Worm (Caenorhabditis elegans): ENCODE results near the gene tmed-4.
"Not testable (repeated sequence)": the region's sequence is repeated elsewhere in the genome, so short reads cannot be mapped to it uniquely, and the experiment has no call there.

The tmed-4 gene

DNA sequence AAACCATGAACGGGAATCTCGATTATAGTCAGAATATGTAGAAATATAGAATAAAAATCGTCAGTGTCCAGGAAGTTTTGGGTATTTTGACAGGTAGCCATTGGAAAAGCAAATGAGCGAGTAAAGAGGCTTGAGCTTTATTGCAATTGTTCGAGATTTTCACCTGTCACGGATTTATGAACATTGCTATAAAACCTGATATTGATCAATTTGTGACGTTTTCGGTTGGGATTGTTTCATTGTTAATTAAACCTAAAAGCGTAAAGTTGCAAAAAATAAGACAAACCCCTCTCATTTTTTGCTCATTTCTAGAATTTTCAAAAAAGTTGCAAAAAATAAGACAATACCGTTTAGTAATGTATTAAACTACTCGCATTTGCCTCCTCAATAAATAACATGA is 29.3 kb upstream of the tmed-4 start, which contains the start of gene srh-183:
srh-183 (minus strand) TSS at position 101 of the 400 bp plus-strand sequence.
- TF ChIP-seq T22C8.4 (GFP tag; IDR thresholded peaks at IDR 0.05), result no peak
- no peak for TF ChIP-seq ztf-29 (GFP tag; IDR thresholded peaks at IDR 0.05)
- TF ChIP-seq ref-1 (GFP tag; conservative IDR thresholded peaks at IDR 0.05), result no peak
- no peak for TF ChIP-seq klf-2 (GFP tag; conservative IDR thresholded peaks at IDR 0.05)
- TF ChIP-seq tab-1 (GFP tag; IDR thresholded peaks at IDR 0.05), result no peak
- TF ChIP-seq flt-1 (GFP tag; IDR thresholded peaks at IDR 0.05), result no peak
- no peak for TF ChIP-seq ztf-23 (GFP tag; IDR thresholded peaks at IDR 0.05)
- no peak for TF ChIP-seq cog-1 (tag; optimal IDR thresholded peaks at IDR 0.05)
- no peak for TF ChIP-seq med-1 (GFP tag; optimal IDR thresholded peaks at IDR 0.05; ENCODE audit: insufficient read depth)

- TF ChIP-seq T22C8.4 (GFP tag; IDR thresholded peaks at IDR 0.05) (no peak), ref-1 (GFP tag; conservative IDR thresholded peaks at IDR 0.05) (no peak), ztf-23 (GFP tag; IDR thresholded peaks at IDR 0.05) (no peak), tab-1 (GFP tag; IDR thresholded peaks at IDR 0.05) (no peak), ztf-29 (GFP tag; IDR thresholded peaks at IDR 0.05) (no peak), med-1 (GFP tag; optimal IDR thresholded peaks at IDR 0.05; ENCODE audit: insufficient read depth) (no peak), cog-1 (tag; optimal IDR thresholded peaks at IDR 0.05) (no peak), flt-1 (GFP tag; IDR thresholded peaks at IDR 0.05) (no peak), klf-2 (GFP tag; conservative IDR thresholded peaks at IDR 0.05) (no peak)
Measured at ce11 chrV:19972984-19973383, 24.1 kb upstream of the tmed-4 start, which contains the start of gene srh-173. srh-173 (plus strand) TSS chrV:19973284.

DNA sequence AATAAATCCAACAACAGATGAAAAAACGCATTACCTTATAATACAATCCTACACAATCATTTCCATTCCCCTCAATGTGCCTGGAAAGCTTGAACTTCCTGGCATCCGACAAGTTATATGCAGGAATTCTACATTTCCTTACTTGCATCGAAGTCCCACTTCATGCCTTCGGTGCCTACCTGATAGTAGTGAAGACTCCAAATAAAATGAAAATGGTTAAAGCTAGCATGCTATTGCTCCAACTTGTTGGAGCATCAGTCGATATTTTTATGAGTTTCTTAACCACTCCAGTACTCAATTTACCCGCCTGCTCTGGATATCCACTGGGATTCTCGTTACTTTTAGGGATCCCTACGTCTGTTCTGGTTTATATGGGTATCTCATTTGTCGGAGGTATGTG is 16.7 kb upstream of the tmed-4 start, which contains the start of gene srh-171:
srh-171 (plus strand) TSS at position 75 of the 400 bp plus-strand sequence.
- TF ChIP-seq cog-1 (tag; optimal IDR thresholded peaks at IDR 0.05) (no peak), ztf-23 (GFP tag; IDR thresholded peaks at IDR 0.05) (no peak), med-1 (GFP tag; optimal IDR thresholded peaks at IDR 0.05; ENCODE audit: insufficient read depth) (no peak), tab-1 (GFP tag; IDR thresholded peaks at IDR 0.05) (no peak), flt-1 (GFP tag; IDR thresholded peaks at IDR 0.05) (no peak), ref-1 (GFP tag; conservative IDR thresholded peaks at IDR 0.05) (no peak), ztf-29 (GFP tag; IDR thresholded peaks at IDR 0.05) (no peak), klf-2 (GFP tag; conservative IDR thresholded peaks at IDR 0.05) (no peak), T22C8.4 (GFP tag; IDR thresholded peaks at IDR 0.05) (no peak)

DNA sequence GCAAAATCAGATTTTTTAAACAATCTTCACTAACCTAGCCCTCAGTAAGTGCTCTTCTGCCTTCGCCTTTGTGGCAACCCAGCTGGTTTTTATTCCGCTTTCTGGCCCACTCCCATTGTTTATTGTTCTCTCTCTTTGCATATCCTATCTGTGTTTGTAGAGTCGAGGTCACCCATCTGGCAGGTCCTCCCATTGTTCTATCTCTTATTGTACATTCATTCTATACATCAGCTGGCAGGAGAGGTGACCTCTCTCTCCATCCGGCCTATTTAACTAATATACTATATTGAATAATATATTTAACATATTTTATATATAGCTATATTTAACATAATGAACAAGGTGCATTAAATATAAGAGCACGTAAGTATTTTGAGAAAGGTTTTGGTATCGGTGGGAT is 13.1 kb upstream of the tmed-4 start:
- TF ChIP-seq flt-1 (GFP tag; IDR thresholded peaks at IDR 0.05) (no peak), cog-1 (tag; optimal IDR thresholded peaks at IDR 0.05) (no peak), tab-1 (GFP tag; IDR thresholded peaks at IDR 0.05) (no peak), ztf-23 (GFP tag; IDR thresholded peaks at IDR 0.05) (no peak), med-1 (GFP tag; optimal IDR thresholded peaks at IDR 0.05; ENCODE audit: insufficient read depth) (no peak), T22C8.4 (GFP tag; IDR thresholded peaks at IDR 0.05) (no peak), klf-2 (GFP tag; conservative IDR thresholded peaks at IDR 0.05) (no peak), ztf-29 (GFP tag; IDR thresholded peaks at IDR 0.05) (no peak), ref-1 (GFP tag; conservative IDR thresholded peaks at IDR 0.05) (no peak)

ce11 chrV:19958744-19959143 is 9.9 kb upstream of the tmed-4 start, which contains the start of gene srh-172:
srh-172 (plus strand) TSS chrV:19959044.
- no peak for TF ChIP-seq flt-1 (GFP tag; IDR thresholded peaks at IDR 0.05)
- TF ChIP-seq cog-1 (tag; optimal IDR thresholded peaks at IDR 0.05), result no peak
- TF ChIP-seq ztf-29 (GFP tag; IDR thresholded peaks at IDR 0.05), result no peak
- no peak for TF ChIP-seq klf-2 (GFP tag; conservative IDR thresholded peaks at IDR 0.05)
- TF ChIP-seq tab-1 (GFP tag; IDR thresholded peaks at IDR 0.05), result no peak
- no peak for TF ChIP-seq ztf-23 (GFP tag; IDR thresholded peaks at IDR 0.05)
- TF ChIP-seq ref-1 (GFP tag; conservative IDR thresholded peaks at IDR 0.05), result no peak
- TF ChIP-seq med-1 (GFP tag; optimal IDR thresholded peaks at IDR 0.05; ENCODE audit: insufficient read depth), result no peak
- no peak for TF ChIP-seq T22C8.4 (GFP tag; IDR thresholded peaks at IDR 0.05)

DNA sequence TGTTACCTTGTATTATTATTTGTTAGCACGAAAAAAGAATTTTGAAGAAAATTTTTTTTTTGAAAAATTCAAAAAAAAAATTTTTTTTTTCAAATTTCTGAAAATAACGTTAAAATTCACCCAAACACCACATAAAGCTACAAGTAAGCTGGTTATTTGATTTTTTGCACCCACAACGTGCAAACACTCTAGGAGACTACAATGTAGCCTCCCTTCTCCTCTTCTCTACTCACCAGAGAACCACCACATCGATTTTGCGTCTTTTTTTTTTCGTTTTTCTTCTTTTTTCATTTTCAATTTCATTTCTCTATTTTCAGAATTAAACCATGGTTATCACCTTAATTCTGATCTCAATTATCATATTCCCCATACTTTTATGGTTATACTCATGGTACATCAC is 6.3 kb upstream of the tmed-4 start, which contains the start of gene abhd-3.1:
abhd-3.1 (plus strand) TSS at position 318 of the 400 bp plus-strand sequence.
- TF ChIP-seq med-1 (GFP tag; optimal IDR thresholded peaks at IDR 0.05; ENCODE audit: insufficient read depth) (no peak), ztf-29 (GFP tag; IDR thresholded peaks at IDR 0.05) (no peak), klf-2 (GFP tag; conservative IDR thresholded peaks at IDR 0.05) (no peak), flt-1 (GFP tag; IDR thresholded peaks at IDR 0.05) (no peak), ref-1 (GFP tag; conservative IDR thresholded peaks at IDR 0.05) (no peak), ztf-23 (GFP tag; IDR thresholded peaks at IDR 0.05) (no peak), T22C8.4 (GFP tag; IDR thresholded peaks at IDR 0.05) (no peak), tab-1 (GFP tag; IDR thresholded peaks at IDR 0.05) (no peak), cog-1 (tag; optimal IDR thresholded peaks at IDR 0.05) (no peak)

ce11 chrV:19954491-19954890 is 5.6 kb upstream of the tmed-4 start:
- TF ChIP-seq med-1 (GFP tag; optimal IDR thresholded peaks at IDR 0.05; ENCODE audit: insufficient read depth) (no peak), flt-1 (GFP tag; IDR thresholded peaks at IDR 0.05) (no peak), ztf-23 (GFP tag; IDR thresholded peaks at IDR 0.05) (no peak), tab-1 (GFP tag; IDR thresholded peaks at IDR 0.05) (no peak), cog-1 (tag; optimal IDR thresholded peaks at IDR 0.05) (no peak)

- not testable (repeated sequence) for TF ChIP-seq cog-1 (tag; optimal IDR thresholded peaks at IDR 0.05); tab-1 (GFP tag; IDR thresholded peaks at IDR 0.05); flt-1 (GFP tag; IDR thresholded peaks at IDR 0.05)
Measured at ce11 chrV:19949721-19950120, 828 bp upstream of the tmed-4 start, which contains the start of gene Y60A3A.8. Y60A3A.8 (plus strand) TSS chrV:19949978.

ce11 chrV:19946529-19946928 is 2.4 kb downstream of the tmed-4 start, which contains the start of gene dhs-24:
dhs-24 (minus strand) TSS chrV:19946629.
- TF ChIP-seq ztf-23 (GFP tag; IDR thresholded peaks at IDR 0.05) (no peak), med-1 (GFP tag; optimal IDR thresholded peaks at IDR 0.05; ENCODE audit: insufficient read depth) (no peak), flt-1 (GFP tag; IDR thresholded peaks at IDR 0.05) (no peak), ref-1 (GFP tag; conservative IDR thresholded peaks at IDR 0.05) (no peak), klf-2 (GFP tag; conservative IDR thresholded peaks at IDR 0.05) (no peak), tab-1 (GFP tag; IDR thresholded peaks at IDR 0.05) (no peak), ztf-29 (GFP tag; IDR thresholded peaks at IDR 0.05) (no peak), T22C8.4 (GFP tag; IDR thresholded peaks at IDR 0.05) (no peak), cog-1 (tag; optimal IDR thresholded peaks at IDR 0.05) (no peak)

DNA sequence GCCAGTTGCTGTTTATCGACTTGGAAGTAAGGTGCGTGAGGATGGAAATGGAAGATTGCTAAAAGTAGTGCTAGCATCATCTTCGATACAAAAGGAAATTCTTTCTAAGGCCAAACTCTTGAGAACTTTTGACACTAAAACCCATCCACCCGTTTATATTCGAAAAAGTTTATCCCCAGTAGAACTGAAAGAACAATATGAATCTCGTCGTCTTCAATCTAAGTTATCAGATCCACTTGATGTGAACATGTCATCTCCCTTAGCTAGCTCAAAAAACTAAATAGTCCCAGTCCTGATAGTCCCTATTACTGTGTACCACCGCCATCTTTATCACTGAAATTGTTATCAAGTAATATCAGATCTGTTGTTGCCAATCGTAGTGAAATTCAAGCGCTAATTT is 11.9 kb downstream of the tmed-4 start:
- no peak for TF ChIP-seq ref-1 (GFP tag; conservative IDR thresholded peaks at IDR 0.05)
- TF ChIP-seq tab-1 (GFP tag; IDR thresholded peaks at IDR 0.05), result no peak
- TF ChIP-seq med-1 (GFP tag; optimal IDR thresholded peaks at IDR 0.05; ENCODE audit: insufficient read depth), result no peak
- TF ChIP-seq flt-1 (GFP tag; IDR thresholded peaks at IDR 0.05), result no peak
- no peak for TF ChIP-seq ztf-23 (GFP tag; IDR thresholded peaks at IDR 0.05)
- TF ChIP-seq ztf-29 (GFP tag; IDR thresholded peaks at IDR 0.05), result no peak
- no peak for TF ChIP-seq cog-1 (tag; optimal IDR thresholded peaks at IDR 0.05)
- no peak for TF ChIP-seq T22C8.4 (GFP tag; IDR thresholded peaks at IDR 0.05)
- TF ChIP-seq klf-2 (GFP tag; conservative IDR thresholded peaks at IDR 0.05), result no peak
